Fruit fly (Drosophila melanogaster) whole organism, adult: ENCODE results near the gene Z600.

ENCODE experiments used
- CG11617 ChIP-seq: fragments of 200-800 bp; sonication (Bioruptor generic); optimal IDR thresholded peaks from 2 replicates; lab custom pipeline; 2017; ENCODE audit warnings: mild to moderate bottlenecking, missing biosample characterization, missing genetic modification reagents, missing genetic modification characterization
- CG12768 ChIP-seq: fragments of 200-800 bp; sonication (Bioruptor generic); optimal IDR thresholded peaks from 2 replicates; lab custom pipeline; 2017; ENCODE audit warnings: missing biosample characterization, missing genetic modification characterization, mild to moderate bottlenecking, moderate library complexity, missing genetic modification reagents
- CG14711 ChIP-seq: fragments of 200-800 bp; sonication (Bioruptor generic); optimal IDR thresholded peaks from 2 replicates; lab custom pipeline; 2018; ENCODE audit warnings: missing biosample characterization, mild to moderate bottlenecking, missing genetic modification characterization, moderate library complexity
- CG1620 ChIP-seq: fragments of 200-800 bp; sonication (Bioruptor generic); optimal IDR thresholded peaks from 2 replicates; lab custom pipeline; 2016; ENCODE audit warnings: missing biosample characterization, missing genetic modification characterization
- CG33017 ChIP-seq: fragments of 200-800 bp; sonication (Bioruptor generic); optimal IDR thresholded peaks from 2 replicates; lab custom pipeline; 2018; ENCODE audit warnings: missing biosample characterization, mild to moderate bottlenecking, missing genetic modification characterization, moderate library complexity
- CG5204 ChIP-seq: fragments of 200-800 bp; sonication (Bioruptor generic); optimal IDR thresholded peaks from 2 replicates; lab custom pipeline; 2016; ENCODE audit warnings: missing biosample characterization, missing genetic modification characterization
- CG7045 ChIP-seq: fragments of 200-800 bp; sonication (Bioruptor generic); optimal IDR thresholded peaks from 2 replicates; lab custom pipeline; 2017; ENCODE audit warnings: missing biosample characterization, mild to moderate bottlenecking, missing genetic modification characterization
- CG7101 ChIP-seq: fragments of 200-800 bp; sonication (Bioruptor generic); optimal IDR thresholded peaks from 2 replicates; lab custom pipeline; 2018; ENCODE audit warnings: missing biosample characterization, mild to moderate bottlenecking, missing genetic modification characterization, moderate library complexity
- Clk ChIP-seq: fragments of 200-800 bp; sonication (Bioruptor generic); optimal IDR thresholded peaks from 2 replicates; lab custom pipeline; 2017; ENCODE audit warnings: missing biosample characterization, missing genetic modification characterization
- Crg-1 ChIP-seq: fragments of 200-800 bp; sonication (Bioruptor generic); optimal IDR thresholded peaks from 2 replicates; lab custom pipeline; 2016; ENCODE audit warnings: missing biosample characterization, missing genetic modification characterization
- Hr96 ChIP-seq: fragments of 200-800 bp; sonication (Bioruptor generic); optimal IDR thresholded peaks from 2 replicates; lab custom pipeline; 2016; ENCODE audit warnings: missing biosample characterization, missing genetic modification characterization
- Mnt ChIP-seq: fragments of 200-800 bp; sonication (Bioruptor generic); optimal IDR thresholded peaks from 2 replicates; lab custom pipeline; 2016; ENCODE audit warnings: missing biosample characterization, mild to moderate bottlenecking, missing genetic modification characterization
- bab1 ChIP-seq: fragments of 200-800 bp; sonication (Bioruptor generic); optimal IDR thresholded peaks from 3 replicates; lab custom pipeline; 2019; ENCODE audit warnings: missing biosample characterization, mild to moderate bottlenecking, missing genetic modification characterization, moderate library complexity
- cic ChIP-seq: fragments of 200-800 bp; sonication (Bioruptor generic); optimal IDR thresholded peaks from 2 replicates; lab custom pipeline; 2017; ENCODE audit warnings: missing biosample characterization, mild to moderate bottlenecking, missing genetic modification characterization, moderate library complexity
- cnc ChIP-seq, 2 experiments: fragments of >200 bp; optimal IDR thresholded peaks; 2 replicates each; lab custom pipeline; 2017
- kay ChIP-seq: fragments of 200-800 bp; sonication (Bioruptor generic); peaks from one replicate; lab custom pipeline; 2016; ENCODE audit warnings: missing biosample characterization, missing genetic modification characterization, borderline replicate concordance
- ovo ChIP-seq: fragments of 200-800 bp; sonication (Bioruptor generic); optimal IDR thresholded peaks from 2 replicates; lab custom pipeline; 2016; ENCODE audit warnings: missing biosample characterization, missing genetic modification characterization
- pad ChIP-seq: fragments of 200-800 bp; sonication (Bioruptor generic); optimal IDR thresholded peaks from 3 replicates; lab custom pipeline; 2017; ENCODE audit warnings: missing biosample characterization, missing genetic modification characterization, mild to moderate bottlenecking, moderate library complexity, missing genetic modification reagents
- tj ChIP-seq: fragments of 200-800 bp; sonication (Bioruptor generic); optimal IDR thresholded peaks from 3 replicates; lab custom pipeline; 2017; ENCODE audit warnings: missing biosample characterization, mild to moderate bottlenecking, missing genetic modification characterization, moderate library complexity
- toe ChIP-seq: fragments of 200-800 bp; sonication (Bioruptor generic); optimal IDR thresholded peaks from 2 replicates; lab custom pipeline; 2016; ENCODE audit warnings: missing biosample characterization, missing genetic modification characterization

Gene Z600

DNA sequence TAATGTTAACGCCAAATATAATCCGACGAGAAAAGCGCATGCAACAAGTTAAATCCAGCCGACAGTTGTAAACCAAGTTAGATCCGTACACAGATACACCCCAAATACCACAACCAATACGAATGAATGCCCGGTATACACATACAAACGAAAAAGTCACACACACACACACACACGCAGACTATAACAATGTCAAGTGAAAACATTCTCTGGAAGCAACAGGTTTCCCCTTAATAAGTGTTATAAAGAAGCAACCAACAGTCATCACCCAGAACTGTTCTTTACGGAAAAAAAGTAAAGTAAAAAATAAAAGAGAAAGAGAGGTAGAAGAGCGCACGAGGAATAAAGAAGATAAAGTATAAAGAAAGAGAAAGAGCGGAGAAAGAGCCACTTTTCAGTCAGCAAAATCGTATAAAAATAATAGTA is 27.0 kb downstream of the Z600 start:
- peak; percentile 92 for TF ChIP-seq pad (GFP tag; lab: Kevin White, UChicago)
- TF ChIP-seq Clk = no peak

DNA sequence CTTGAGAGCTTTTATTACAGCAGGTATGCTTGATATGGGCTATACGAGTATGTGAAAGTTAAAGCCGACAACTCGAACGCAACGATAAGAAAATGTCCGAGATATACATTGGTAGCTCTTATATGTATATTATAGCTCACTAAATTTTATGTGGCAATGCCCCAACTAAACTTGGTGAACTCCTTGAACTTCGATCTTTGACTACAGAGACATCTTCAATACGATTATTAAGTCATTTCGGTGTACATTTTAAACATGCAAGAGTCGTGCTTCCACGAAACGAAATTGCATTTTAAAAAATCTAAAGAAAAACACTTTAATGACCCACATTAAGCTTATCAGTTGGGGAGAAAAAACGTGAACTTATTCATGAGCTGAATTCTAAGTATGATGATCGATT is 27.7 kb downstream of the Z600 start:
- TF ChIP-seq kay (GFP tag; lab: Kevin White, UChicago) (peak; percentile 38), Mnt (GFP tag; lab: Kevin White, UChicago) (no peak)

DNA sequence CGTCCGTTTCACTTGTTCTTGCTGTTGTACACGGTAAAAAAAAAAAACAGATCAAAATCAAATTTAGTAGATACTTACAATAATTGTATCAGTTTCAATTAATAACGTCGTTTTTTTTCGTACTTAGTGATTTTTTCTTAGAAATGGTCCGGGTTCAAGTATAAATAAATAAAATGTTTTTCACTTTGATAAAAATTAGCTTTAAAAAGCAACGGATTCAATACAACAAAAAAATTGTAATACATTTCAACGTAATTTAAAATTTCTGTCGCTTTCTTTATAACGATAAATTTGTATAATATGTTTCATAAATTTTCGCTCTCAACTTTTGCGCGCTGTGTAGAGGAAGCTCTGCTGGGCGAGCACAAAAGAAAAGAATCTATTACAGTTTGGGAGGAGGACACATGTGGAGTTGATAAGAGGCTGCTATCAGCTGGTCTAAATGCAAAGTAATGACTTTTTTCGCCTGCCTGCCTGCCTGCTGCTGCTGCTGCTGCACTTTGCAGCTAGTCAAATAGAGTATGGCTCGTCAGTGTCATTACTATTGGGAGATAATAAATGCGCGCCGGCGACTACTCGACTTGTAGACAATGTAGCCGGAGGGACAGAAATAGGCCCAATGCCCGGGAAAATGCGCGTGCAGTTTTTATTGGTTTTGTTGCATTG is 29.2 kb downstream of the Z600 start:
- peak; percentile 28 for TF ChIP-seq CG7045 (GFP tag; lab: Kevin White, UChicago)
- peak; percentile 48 for TF ChIP-seq pad (GFP tag; lab: Kevin White, UChicago)
- TF ChIP-seq kay (GFP tag; lab: Kevin White, UChicago) = no peak
- TF ChIP-seq CG12768 = peak; percentile 6
- no peak for TF ChIP-seq bab1 (GFP tag; lab: Kevin White, UChicago)
- no peak for TF ChIP-seq CG1620 (GFP tag; lab: Kevin White, UChicago)
- TF ChIP-seq cic (GFP tag; lab: Kevin White, UChicago) = peak; percentile 58
- TF ChIP-seq CG7101 (tag; lab: Kevin White, UChicago) = peak; percentile 49
- TF ChIP-seq Mnt (GFP tag; lab: Kevin White, UChicago) = peak; percentile 57
- peak; percentile 13 for TF ChIP-seq Crg-1 (GFP tag; lab: Kevin White, UChicago)
- TF ChIP-seq cnc (optimal IDR thresholded peaks at IDR 0.05; lab: Kevin White, UChicago) = no peak
- TF ChIP-seq tj (GFP tag; lab: Kevin White, UChicago) = peak; percentile 77
- peak; percentile 50 for TF ChIP-seq toe
- TF ChIP-seq CG11617 = peak; percentile 74
- TF ChIP-seq Hr96 = peak; percentile 41
- TF ChIP-seq Clk = no peak
- TF ChIP-seq CG33017 (tag; lab: Kevin White, UChicago) = peak; percentile 43
- peak; percentile 63 for TF ChIP-seq CG5204 (GFP tag; lab: Kevin White, UChicago)
- TF ChIP-seq ovo (GFP tag; lab: Kevin White, UChicago) = no peak
- peak; percentile 65 for TF ChIP-seq CG14711 (tag; lab: Kevin White, UChicago)

DNA sequence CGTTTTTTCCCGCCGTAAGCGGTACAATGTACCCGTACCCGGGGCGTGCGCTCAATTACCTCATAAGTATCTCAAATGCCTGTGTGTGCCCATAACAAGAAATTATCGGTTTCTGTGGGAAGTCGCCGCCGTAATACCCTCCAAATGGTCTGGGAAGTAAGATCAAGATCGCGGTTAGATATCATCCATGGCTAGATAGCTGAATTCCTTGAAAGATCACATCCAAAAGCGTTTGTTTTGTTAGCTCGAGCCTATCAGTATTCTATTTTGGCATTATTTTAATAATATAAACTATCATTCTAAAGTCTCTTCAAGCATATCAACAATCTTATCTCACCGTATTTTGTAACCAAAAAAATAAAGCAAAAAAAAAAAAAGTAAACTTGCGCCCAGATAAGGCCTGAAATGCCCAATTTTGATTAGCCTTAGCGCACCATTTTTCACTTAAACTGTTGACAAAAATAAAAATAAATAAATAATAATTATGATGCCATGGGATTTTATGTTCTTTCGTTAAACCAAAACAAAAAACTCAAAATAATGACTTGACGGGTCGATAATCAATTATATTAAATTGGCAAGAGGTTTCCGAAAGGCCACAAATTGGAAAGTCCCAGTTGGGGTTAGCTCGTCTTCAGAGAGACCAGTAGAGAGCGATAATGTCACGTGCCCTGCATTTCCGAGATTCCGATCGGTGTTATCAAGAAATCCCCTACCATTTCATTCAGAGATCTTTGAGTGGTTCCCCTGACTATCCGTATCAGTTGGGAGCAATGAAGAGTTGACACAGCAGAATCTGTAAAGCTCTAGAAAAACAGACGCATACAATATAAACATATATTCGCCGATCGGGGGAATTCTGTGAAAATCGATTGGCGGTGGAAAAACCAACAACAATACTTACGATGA is 30.0 kb downstream of the Z600 start:
- TF ChIP-seq tj (GFP tag; lab: Kevin White, UChicago) (no peak), kay (GFP tag; lab: Kevin White, UChicago) (peak; percentile 60), Mnt (GFP tag; lab: Kevin White, UChicago) (no peak), bab1 (GFP tag; lab: Kevin White, UChicago) (no peak), Crg-1 (GFP tag; lab: Kevin White, UChicago) (no peak), CG7045 (GFP tag; lab: Kevin White, UChicago) (no peak), CG12768 (no peak), Clk (no peak), cic (GFP tag; lab: Kevin White, UChicago) (peak; percentile 63), cnc (optimal IDR thresholded peaks at IDR 0.05; lab: Kevin White, UChicago) (no peak), CG33017 (tag; lab: Kevin White, UChicago) (no peak), Hr96 (no peak), CG11617 (no peak), toe (no peak)

DNA sequence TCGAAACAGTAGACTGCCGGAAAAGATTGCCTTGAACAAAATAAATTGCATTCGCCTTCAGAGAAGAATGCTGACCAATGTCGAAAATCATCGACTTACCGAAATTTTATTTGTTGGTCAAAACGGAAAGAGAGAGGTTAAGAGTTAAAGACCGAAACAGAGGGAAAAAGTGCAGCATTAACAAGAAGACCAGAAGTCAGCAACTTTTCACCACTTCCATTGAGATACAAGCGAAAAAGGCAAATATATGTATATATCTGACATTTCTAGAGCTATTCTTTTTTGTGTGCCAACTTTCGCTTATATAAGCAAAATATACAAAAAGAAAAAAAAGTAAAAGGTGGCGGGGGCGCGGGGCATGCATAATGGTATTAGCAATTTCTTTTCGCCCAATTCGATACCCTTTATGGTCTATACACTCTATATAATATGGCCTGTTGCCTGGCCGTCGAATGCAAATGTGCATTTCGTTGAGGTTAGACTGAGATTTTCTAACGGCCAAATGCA is 31.1 kb downstream of the Z600 start:
- peak; percentile 97 for TF ChIP-seq tj (GFP tag; lab: Kevin White, UChicago)
- no peak for TF ChIP-seq toe

DNA sequence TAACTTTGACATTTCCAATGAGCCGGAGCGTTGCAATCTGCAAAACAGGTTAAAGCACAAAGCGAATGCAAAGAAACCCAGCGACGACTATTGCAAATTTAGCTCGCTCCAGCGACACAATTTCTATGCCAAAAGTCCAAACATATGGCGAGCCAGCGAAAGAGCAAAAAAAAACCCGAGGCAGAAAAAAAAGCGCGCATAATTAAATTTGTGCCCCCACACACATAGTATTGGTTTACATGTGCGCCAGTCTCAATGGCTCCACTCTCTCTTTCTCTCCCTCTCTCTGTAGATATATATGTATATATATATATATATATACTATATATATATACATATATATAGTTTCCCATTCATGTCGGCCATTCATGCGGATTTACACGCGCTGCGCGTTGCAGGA is 31.8 kb downstream of the Z600 start:
- no peak for TF ChIP-seq CG33017 (tag; lab: Kevin White, UChicago)
- TF ChIP-seq ovo (GFP tag; lab: Kevin White, UChicago) = no peak
- TF ChIP-seq cic (GFP tag; lab: Kevin White, UChicago) = no peak
- no peak for TF ChIP-seq Mnt (GFP tag; lab: Kevin White, UChicago)
- no peak for TF ChIP-seq pad (GFP tag; lab: Kevin White, UChicago)
- no peak for TF ChIP-seq bab1 (GFP tag; lab: Kevin White, UChicago)
- TF ChIP-seq CG5204 (GFP tag; lab: Kevin White, UChicago) = no peak
- no peak for TF ChIP-seq CG7045 (GFP tag; lab: Kevin White, UChicago)
- TF ChIP-seq Clk = no peak

DNA sequence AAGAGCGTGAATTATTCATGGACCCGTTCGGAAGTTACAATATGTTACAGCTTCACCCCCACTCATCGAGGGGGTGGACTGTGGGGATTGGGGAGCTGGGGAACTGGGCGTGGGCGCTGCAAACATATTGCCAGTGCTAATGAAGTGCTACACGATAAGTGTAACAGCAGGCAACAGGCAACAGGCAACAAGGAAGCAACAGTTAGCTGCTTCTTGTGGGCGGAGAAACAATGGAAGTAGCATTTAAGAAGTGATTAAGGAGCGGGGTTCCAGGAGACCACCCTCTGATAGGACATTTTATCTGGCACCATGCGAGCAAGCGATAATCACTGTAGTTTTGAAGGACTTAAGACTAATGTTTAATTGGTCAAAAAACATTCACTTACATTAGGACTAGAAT is 32.4 kb downstream of the Z600 start:
- TF ChIP-seq Clk (no peak), Crg-1 (GFP tag; lab: Kevin White, UChicago) (no peak), Mnt (GFP tag; lab: Kevin White, UChicago) (no peak), CG12768 (no peak), cic (GFP tag; lab: Kevin White, UChicago) (no peak), CG7101 (tag; lab: Kevin White, UChicago) (no peak), tj (GFP tag; lab: Kevin White, UChicago) (no peak), ovo (GFP tag; lab: Kevin White, UChicago) (no peak), CG11617 (no peak), CG5204 (GFP tag; lab: Kevin White, UChicago) (no peak), CG14711 (tag; lab: Kevin White, UChicago) (no peak), Hr96 (no peak), CG33017 (tag; lab: Kevin White, UChicago) (no peak), bab1 (GFP tag; lab: Kevin White, UChicago) (no peak), CG7045 (GFP tag; lab: Kevin White, UChicago) (no peak), toe (no peak), CG1620 (GFP tag; lab: Kevin White, UChicago) (no peak)
